Fruit fly (Drosophila melanogaster): Measurements from ENCODE around the gene CG31913.

Gene CG31913

dm6 chr2L:5804077-5804476, 20.2 kb downstream of the CG31913 start (continued):
- no peak for TF ChIP-seq tna (GFP tag; IDR thresholded peaks at IDR 0.05; ENCODE audit: partially characterized antibody)
- TF ChIP-seq caup (GFP tag; optimal IDR thresholded peaks at IDR 0.05; ENCODE audit: severe bottlenecking) = no peak
- no peak for TF ChIP-seq Hmx (GFP tag; optimal IDR thresholded peaks at IDR 0.05)
- TF ChIP-seq CG12104 (GFP tag; optimal IDR thresholded peaks at IDR 0.05) = no peak
- no peak for TF ChIP-seq Trl (optimal IDR thresholded peaks at IDR 0.05)
- no peak for TF ChIP-seq Trl (GFP tag; optimal IDR thresholded peaks at IDR 0.05)
- TF ChIP-seq Pdp1 (GFP tag; optimal IDR thresholded peaks at IDR 0.05) = peak in 1 of 2 experiments; percentile 11
- peak; percentile 2 for TF ChIP-seq CG3281 (GFP tag; optimal IDR thresholded peaks at IDR 0.05)
- no peak for TF ChIP-seq kay (GFP tag; optimal IDR thresholded peaks at IDR 0.05)
- TF ChIP-seq trh (GFP tag; optimal IDR thresholded peaks at IDR 0.05) = no peak
- TF ChIP-seq stwl (tag; optimal IDR thresholded peaks at IDR 0.05) = peak; percentile 2
- no peak for TF ChIP-seq pho (GFP tag; optimal IDR thresholded peaks at IDR 0.05)
- no peak for TF ChIP-seq Myb (GFP tag; optimal IDR thresholded peaks at IDR 0.05)
- peak; percentile 91 for TF ChIP-seq CG11696 (GFP tag; IDR thresholded peaks at IDR 0.05)
- peak; percentile 29 for TF ChIP-seq lbe (GFP tag; optimal IDR thresholded peaks at IDR 0.05)

dm6 chr2L:5805091-5805817, 21.4 kb downstream of the CG31913 start, which contains the start of gene CG11034:
Gene CG11034 (plus strand): TSS chr2L:5805395.
- TF ChIP-seq CG5180 (GFP tag; optimal IDR thresholded peaks at IDR 0.05) (peak; percentile 40), grn (GFP tag; optimal IDR thresholded peaks at IDR 0.05) (peak; percentile 94), HLHmδ (GFP tag; optimal IDR thresholded peaks at IDR 0.05) (peak; percentile 71), CG10959 (GFP tag; IDR thresholded peaks at IDR 0.05) (no peak), amos (GFP tag; IDR thresholded peaks at IDR 0.05; ENCODE audit: partially characterized antibody) (peak; percentile 22; the same call in 1 of the 2 replicates), kah (GFP tag; optimal IDR thresholded peaks at IDR 0.05) (peak; percentile 93), CG9932 (GFP tag; IDR thresholded peaks at IDR 0.05) (peak; percentile 56), GATAe (GFP tag; conservative IDR thresholded peaks at IDR 0.05) (no peak), en (GFP tag; optimal IDR thresholded peaks at IDR 0.05) (peak; percentile 7), Hey (tag; optimal IDR thresholded peaks at IDR 0.05) (no peak), CG32532 (GFP tag; IDR thresholded peaks at IDR 0.05) (peak; percentile 52), Adf1 (GFP tag; IDR thresholded peaks at IDR 0.05) (0 out of 2 replicates have a peak, but pooled peaks have one; percentile 36), Bgb (GFP tag; IDR thresholded peaks at IDR 0.05; ENCODE audit: partially characterized antibody) (peak; percentile 42; the same call in 1 of the 2 replicates), onecut (GFP tag; IDR thresholded peaks at IDR 0.05) (peak; percentile 22; the same call in 1 of the 2 replicates), slbo (GFP tag; IDR thresholded peaks at IDR 0.05) (peak; percentile 29; the same call in 1 of the 2 replicates), Jarid2 (GFP tag; optimal IDR thresholded peaks at IDR 0.05) (peak; percentile 91), Xrp1 (GFP tag; IDR thresholded peaks at IDR 0.05) (0 out of 2 replicates have a peak, but pooled peaks have one; percentile 30), CG2120 (GFP tag; optimal IDR thresholded peaks at IDR 0.05) (peak; percentile 12), sens (GFP tag) (peak; percentile 10), Med (GFP tag) (peak; percentile 73), zen2 (GFP tag; IDR thresholded peaks at IDR 0.05; ENCODE audit: partially characterized antibody) (0 out of 3 replicates have a peak, but pooled peaks have one; percentile 11), row (GFP tag; IDR thresholded peaks at IDR 0.05) (peak; percentile 64; the same call in 2 of the 3 replicates), dysf (GFP tag; IDR thresholded peaks at IDR 0.05) (0 out of 3 replicates have a peak, but pooled peaks have one; percentile 50), Ptx1 (GFP tag; IDR thresholded peaks at IDR 0.05) (peak; percentile 21; the same call in 1 of the 2 replicates), CG17385 (GFP tag; optimal IDR thresholded peaks at IDR 0.05) (peak; percentile 6), Trl (optimal IDR thresholded peaks at IDR 0.05) (peak; percentile 70 to 81), Trl (GFP tag; optimal IDR thresholded peaks at IDR 0.05) (no peak), CG11504 (tag; optimal IDR thresholded peaks at IDR 0.05) (no peak), otp (GFP tag; IDR thresholded peaks at IDR 0.05) (peak; percentile 42; the same call in 2 of the 3 replicates), CG13624 (GFP tag; optimal IDR thresholded peaks at IDR 0.05) (no peak), CG13296 (GFP tag; optimal IDR thresholded peaks at IDR 0.05) (no peak), Scr (GFP tag; IDR thresholded peaks at IDR 0.05; ENCODE audit: partially characterized antibody) (peak; percentile 25; the same call in 1 of the 2 replicates), CG4404 (GFP tag; IDR thresholded peaks at IDR 0.05) (no peak), Pdp1 (GFP tag; optimal IDR thresholded peaks at IDR 0.05) (peak in 1 of 2 experiments; percentile 15), bsh (GFP tag; optimal IDR thresholded peaks at IDR 0.05) (no peak)

All from whole organism, embryonic.